Worm (Caenorhabditis elegans) whole organism, L1 larva: ENCODE measurements around the gene F25E5.2.

Experiments
- C34B4.2 ChIP-seq: sonication (generic microtip); optimal IDR thresholded peaks from 2 replicates; lab custom pipeline; 2017; ENCODE audit warnings: mild to moderate bottlenecking, missing genetic modification characterization, missing compliant biosample characterization
- alr-1 ChIP-seq: fragments of 200-800 bp; sonication (Bioruptor generic); optimal IDR thresholded peaks from 2 replicates; lab custom pipeline; 2018; ENCODE audit warnings: borderline replicate concordance, mild to moderate bottlenecking, missing genetic modification characterization, missing compliant biosample characterization
- aly-2 ChIP-seq: fragments of 150-350 bp; optimal IDR thresholded peaks from 2 replicates; lab custom pipeline; 2014; ENCODE audit warnings: missing biosample characterization, missing genetic modification characterization
- ama-1 ChIP-seq: fragments of 150-350 bp; optimal IDR thresholded peaks from 2 replicates; lab custom pipeline; 2014
- blmp-1 ChIP-seq: fragments of 150-350 bp; optimal IDR thresholded peaks from 2 replicates; lab custom pipeline; 2014; ENCODE audit warnings: missing biosample characterization, missing genetic modification characterization
- ceh-63 ChIP-seq: fragments of 200-800 bp; sonication (Bioruptor generic); optimal IDR thresholded peaks from 2 replicates; lab custom pipeline; 2018; ENCODE audit warnings: mild to moderate bottlenecking, missing genetic modification characterization, missing compliant biosample characterization
- ceh-82 ChIP-seq, 3 experiments: fragments of 150-350 bp in 1 of 3; sonication (generic microtip) in 2 of 3; optimal IDR thresholded peaks; 2 replicates each; lab custom pipeline; 2014 to 2017; ENCODE audit warnings: missing biosample characterization in 3 of 3, missing genetic modification characterization in 3 of 3
- ceh-88 ChIP-seq: fragments of 200-800 bp; sonication (Bioruptor generic); IDR thresholded peaks from 2 replicates; pipeline ENCODE4 v1.3.6; 2022; ENCODE audit warnings: missing genetic modification characterization, missing compliant biosample characterization
- dpl-1 ChIP-seq, 3 experiments: fragments of 150-350 bp in 2 of 3; sonication (generic microtip) in 1 of 3; optimal IDR thresholded peaks; 2 replicates each; lab custom pipeline; 2014 to 2017; ENCODE audit warnings: missing biosample characterization in 3 of 3, missing genetic modification characterization in 3 of 3, missing genetic modification reagents in 3 of 3
- dsc-1 ChIP-seq: sonication (generic microtip); optimal IDR thresholded peaks from 2 replicates; lab custom pipeline; 2016; ENCODE audit warnings: mild to moderate bottlenecking, missing genetic modification characterization, missing compliant biosample characterization
- efl-1 ChIP-seq, 4 experiments: fragments of 150-350 bp; optimal IDR thresholded peaks in 3 of 4; peaks in 1 of 4; 1 replicate in 1 of 4; 2 replicates in 3 of 4; lab custom pipeline; 2014; ENCODE audit warnings: missing biosample characterization in 2 of 4, missing genetic modification characterization in 2 of 4, missing genetic modification reagents in 2 of 4
- efl-3 ChIP-seq: fragments of 200-800 bp; sonication (Bioruptor generic); optimal IDR thresholded peaks from 2 replicates; lab custom pipeline; 2018; ENCODE audit warnings: mild to moderate bottlenecking, missing genetic modification characterization, missing compliant biosample characterization
- egl-13 ChIP-seq: sonication (generic microtip); optimal IDR thresholded peaks from 2 replicates; lab custom pipeline; 2016; ENCODE audit warnings: missing genotype, missing genetic modification reagents, missing genetic modification characterization, missing compliant biosample characterization
- egl-27 ChIP-seq, 2 experiments: fragments of 150-350 bp in 1 of 2; sonication (generic microtip); optimal IDR thresholded peaks; 3 replicates each; lab custom pipeline; 2017 to 2018; ENCODE audit warnings: missing biosample characterization in 2 of 2, missing genetic modification characterization in 2 of 2, missing genetic modification reagents in 2 of 2
- elt-2 ChIP-seq: sonication (generic microtip); optimal IDR thresholded peaks from 2 replicates; lab custom pipeline; 2016; ENCODE audit warnings: missing genetic modification characterization, mild to moderate bottlenecking, inconsistent platforms, missing compliant biosample characterization, missing genetic modification reagents
- fkh-10 ChIP-seq: sonication (generic microtip); optimal IDR thresholded peaks from 2 replicates; lab custom pipeline; 2017; ENCODE audit warnings: missing biosample characterization, missing genetic modification reagents, missing genetic modification characterization
- fkh-4 ChIP-seq: sonication (generic microtip); optimal IDR thresholded peaks from 2 replicates; lab custom pipeline; 2016; ENCODE audit warnings: missing compliant biosample characterization, missing genetic modification characterization, borderline replicate concordance
- fkh-8 ChIP-seq: sonication (generic microtip); optimal IDR thresholded peaks from 2 replicates; lab custom pipeline; 2016; ENCODE audit warnings: mild to moderate bottlenecking, missing genetic modification characterization, missing compliant biosample characterization
- hlh-17 ChIP-seq: fragments of 200-800 bp; sonication (Bioruptor generic); optimal IDR thresholded peaks from 2 replicates; lab custom pipeline; 2018; ENCODE audit warnings: missing genetic modification characterization, mild to moderate bottlenecking, missing compliant biosample characterization, moderate library complexity, borderline replicate concordance
- hlh-4 ChIP-seq: sonication (generic microtip); optimal IDR thresholded peaks from 2 replicates; lab custom pipeline; 2016; ENCODE audit warnings: mild to moderate bottlenecking, missing genetic modification characterization, missing compliant biosample characterization
- hpl-2 ChIP-seq: fragments of 150-350 bp; optimal IDR thresholded peaks from 2 replicates; lab custom pipeline; 2014; ENCODE audit warnings: missing biosample characterization, missing genetic modification reagents, missing genetic modification characterization
- irx-1 ChIP-seq: sonication (generic microtip); optimal IDR thresholded peaks from 2 replicates; lab custom pipeline; 2016; ENCODE audit warnings: missing genetic modification characterization, missing compliant biosample characterization
- isw-1 ChIP-seq: fragments of 200-800 bp; sonication (Bioruptor generic); IDR thresholded peaks from 2 replicates; pipeline ENCODE4 v1.3.6; 2022; ENCODE audit warnings: missing genetic modification characterization, missing compliant biosample characterization
- lin-13 ChIP-seq: fragments of 150-350 bp; optimal IDR thresholded peaks from 2 replicates; lab custom pipeline; 2014; ENCODE audit warnings: missing biosample characterization, missing genetic modification reagents, missing genetic modification characterization
- lin-15B ChIP-seq: fragments of 150-350 bp; sonication (generic microtip); optimal IDR thresholded peaks from 3 replicates; lab custom pipeline; 2014; ENCODE audit warnings: missing biosample characterization, missing genetic modification characterization
- lir-3 ChIP-seq: sonication (generic microtip); optimal IDR thresholded peaks from 2 replicates; lab custom pipeline; 2016; ENCODE audit warnings: mild to moderate bottlenecking, missing genetic modification characterization, moderate library complexity, missing compliant biosample characterization; ENCODE audit not compliant: poor library complexity
- lsy-2 ChIP-seq, 2 experiments: fragments of 150-350 bp; optimal IDR thresholded peaks; 2 replicates each; lab custom pipeline; 2014; ENCODE audit warnings: missing biosample characterization in 2 of 2, missing genetic modification characterization in 2 of 2
- mep-1 ChIP-seq: fragments of 150-350 bp; optimal IDR thresholded peaks from 2 replicates; lab custom pipeline; 2014; ENCODE audit warnings: missing biosample characterization, missing genetic modification characterization
- nhr-11 ChIP-seq: fragments of 150-350 bp; optimal IDR thresholded peaks from 2 replicates; lab custom pipeline; 2014; ENCODE audit warnings: missing biosample characterization, missing genetic modification characterization
- nhr-19 ChIP-seq: fragments of 200-800 bp; sonication (Bioruptor generic); conservative IDR thresholded peaks from 2 replicates; pipeline ENCODE4 v1.3.6; 2022; ENCODE audit warnings: missing genetic modification characterization, missing compliant biosample characterization
- nhr-237 ChIP-seq: fragments of 150-350 bp; optimal IDR thresholded peaks from 2 replicates; lab custom pipeline; 2014; ENCODE audit warnings: missing biosample characterization, missing genetic modification characterization
- nhr-28 ChIP-seq: fragments of 150-350 bp; optimal IDR thresholded peaks from 2 replicates; lab custom pipeline; 2014; ENCODE audit warnings: missing biosample characterization, missing genetic modification characterization
- nhr-76 ChIP-seq: sonication (generic microtip); optimal IDR thresholded peaks from 2 replicates; lab custom pipeline; 2017; ENCODE audit warnings: missing biosample characterization, missing genetic modification characterization
- nhr-77 ChIP-seq: fragments of 150-350 bp; optimal IDR thresholded peaks from 2 replicates; lab custom pipeline; 2014; ENCODE audit warnings: missing biosample characterization, missing genetic modification characterization
- nhr-85 ChIP-seq: sonication (generic microtip); peaks from one replicate; lab custom pipeline; 2016; ENCODE audit warnings: missing genetic modification characterization, inconsistent platforms, missing compliant biosample characterization
- pag-3 ChIP-seq: sonication (generic microtip); optimal IDR thresholded peaks from 2 replicates; lab custom pipeline; 2017; ENCODE audit warnings: missing genetic modification characterization, mild to moderate bottlenecking, missing compliant biosample characterization, antibody characterized with exemption, borderline replicate concordance; ENCODE audit not compliant: insufficient read depth
- pqm-1 ChIP-seq: sonication (generic microtip); optimal IDR thresholded peaks from 3 replicates; lab custom pipeline; 2017; ENCODE audit warnings: missing biosample characterization, missing genetic modification characterization
- sptf-1 ChIP-seq: fragments of 150-350 bp; optimal IDR thresholded peaks from 2 replicates; lab custom pipeline; 2014; ENCODE audit warnings: missing biosample characterization, missing genetic modification characterization
- unc-130 ChIP-seq: fragments of 150-350 bp; optimal IDR thresholded peaks from 2 replicates; lab custom pipeline; 2017; ENCODE audit warnings: missing biosample characterization, missing genetic modification characterization, inconsistent platforms
- unc-30 ChIP-seq: sonication (generic microtip); optimal IDR thresholded peaks from 2 replicates; lab custom pipeline; 2017; ENCODE audit warnings: missing biosample characterization, missing genetic modification characterization
- vab-15 ChIP-seq: sonication (generic microtip); optimal IDR thresholded peaks from 2 replicates; lab custom pipeline; 2017; ENCODE audit warnings: missing genotype, mild to moderate bottlenecking, missing genetic modification characterization, missing compliant biosample characterization
- xbp-1 ChIP-seq: sonication (generic microtip); optimal IDR thresholded peaks from 2 replicates; lab custom pipeline; 2016; ENCODE audit warnings: missing genetic modification characterization, missing compliant biosample characterization
- zip-4 ChIP-seq: fragments of 200-800 bp; sonication (Bioruptor generic); optimal IDR thresholded peaks from 2 replicates; lab custom pipeline; 2018; ENCODE audit warnings: mild to moderate bottlenecking, missing genetic modification characterization, moderate library complexity, missing compliant biosample characterization
- ztf-11 ChIP-seq, 2 experiments: sonication (generic microtip); optimal IDR thresholded peaks; 2 replicates each; lab custom pipeline; 2016 to 2017; ENCODE audit warnings: missing genetic modification characterization in 2 of 2, missing biosample characterization in 1 of 2, missing compliant biosample characterization in 1 of 2
- ztf-4 ChIP-seq: fragments of 150-350 bp; optimal IDR thresholded peaks from 2 replicates; lab custom pipeline; 2014; ENCODE audit warnings: missing biosample characterization, missing genetic modification characterization

Gene F25E5.2

ce11 chrV:7465509-7465908 is 10.4 kb downstream of the F25E5.2 start, which contains the start of gene F25E5.1 (continued):
- TF ChIP-seq nhr-237 (no peak), ceh-88 (GFP tag; lab: Robert Waterston, UW) (no peak), vab-15 (tag; lab: Kevin White, UChicago) (no peak), lir-3 (tag; lab: Kevin White, UChicago) (peak; percentile 86), nhr-11 (tag; lab: Kevin White, UChicago) (no peak), hpl-2 (GFP tag; lab: Kevin White, UChicago) (no peak), egl-27 (tag; optimal IDR thresholded peaks at IDR 0.05; lab: Kevin White, UChicago) (no peak), lin-15B (tag; lab: Kevin White, UChicago) (peak; percentile 31), dsc-1 (peak; percentile 56), efl-1 (optimal IDR thresholded peaks at IDR 0.05; lab: Kevin White, UChicago) (peak; percentile 79 to 81), efl-1 (GFP tag; optimal IDR thresholded peaks at IDR 0.05 in 1 of 2; lab: Kevin White, UChicago) (peak; percentile 73 to 93), irx-1 (tag; lab: Kevin White, UChicago) (peak; percentile 44), efl-3 (GFP tag; lab: Kevin White, UChicago) (no peak), nhr-19 (GFP tag; lab: Robert Waterston, UW) (peak; percentile 70), unc-30 (no peak), mep-1 (peak; percentile 87), egl-13 (tag; lab: Kevin White, UChicago) (peak; percentile 43), nhr-76 (tag; lab: Kevin White, UChicago) (no peak), ama-1 (lab: Kevin White, UChicago) (no peak), hlh-17 (GFP tag; lab: Kevin White, UChicago) (no peak), ztf-11 (tag; optimal IDR thresholded peaks at IDR 0.05; lab: Kevin White, UChicago) (peak in 1 of 2 experiments; percentile 72), alr-1 (tag; lab: Kevin White, UChicago) (no peak), zip-4 (no peak), fkh-10 (no peak), aly-2 (no peak), lsy-2 (tag; optimal IDR thresholded peaks at IDR 0.05; lab: Kevin White, UChicago) (peak; percentile 55 to 75), dpl-1 (GFP tag; optimal IDR thresholded peaks at IDR 0.05; lab: Kevin White, UChicago) (peak; percentile 49 to 72 (median 63)), sptf-1 (tag; lab: Kevin White, UChicago) (no peak), isw-1 (GFP tag; lab: Robert Waterston, UW) (peak; percentile 57), nhr-28 (tag; lab: Kevin White, UChicago) (no peak), C34B4.2 (tag; lab: Kevin White, UChicago) (no peak), ceh-63 (GFP tag; lab: Kevin White, UChicago) (no peak), fkh-8 (tag; lab: Kevin White, UChicago) (peak; percentile 82), fkh-4 (tag; lab: Kevin White, UChicago) (peak; percentile 30), hlh-4 (tag; lab: Kevin White, UChicago) (no peak), ztf-4 (tag; lab: Kevin White, UChicago) (no peak), nhr-77 (tag; lab: Kevin White, UChicago) (peak; percentile 34), blmp-1 (peak; percentile 37), unc-130 (no peak), lin-13 (GFP tag; lab: Kevin White, UChicago) (peak; percentile 46), pqm-1 (no peak), nhr-85 (tag; lab: Kevin White, UChicago) (peak; percentile 87), xbp-1 (tag; lab: Kevin White, UChicago) (peak; percentile 59)

- TF ChIP-seq nhr-85 (tag; lab: Kevin White, UChicago) (no peak), pag-3 (no peak), ceh-82 (tag; optimal IDR thresholded peaks at IDR 0.05; lab: Kevin White, UChicago) (no peak), fkh-8 (tag; lab: Kevin White, UChicago) (no peak), ztf-11 (tag; optimal IDR thresholded peaks at IDR 0.05; lab: Kevin White, UChicago) (no peak), ceh-88 (GFP tag; lab: Robert Waterston, UW) (no peak), nhr-77 (tag; lab: Kevin White, UChicago) (no peak), aly-2 (no peak), elt-2 (tag; lab: Kevin White, UChicago) (no peak)
These were observed 17.7 kb downstream of the F25E5.2 start, which contains the start of gene str-28 for ce11 chrV:7472815-7473214. TSS of gene str-28 (minus strand) at chrV:7472915.
